Worm (Caenorhabditis elegans) whole organism, late embryonic: ENCODE data around the gene nlp-25.
A peak's percentile ranks its signal among the peaks of the same experiment; 100 is the strongest.

ENCODE experiments used
- C08G9.2 ChIP-seq: sonication (generic microtip); optimal IDR thresholded peaks from 2 replicates; lab custom pipeline; 2016; ENCODE audit warnings: mild to moderate bottlenecking, missing genetic modification characterization, moderate library complexity, missing compliant biosample characterization
- F13H6.1 ChIP-seq: sonication (generic microtip); optimal IDR thresholded peaks from 2 replicates; lab custom pipeline; 2016; ENCODE audit warnings: missing genetic modification characterization, missing compliant biosample characterization
- Y22D7AL.16 ChIP-seq: sonication (generic microtip); optimal IDR thresholded peaks from 2 replicates; lab custom pipeline; 2016; ENCODE audit warnings: missing genetic modification characterization, missing compliant biosample characterization
- ceh-14 ChIP-seq: sonication (generic microtip); optimal IDR thresholded peaks from 2 replicates; lab custom pipeline; 2016; ENCODE audit warnings: missing genotype, missing genetic modification characterization, missing compliant biosample characterization
- ceh-2 ChIP-seq: sonication (generic microtip); optimal IDR thresholded peaks from 2 replicates; lab custom pipeline; 2016; ENCODE audit warnings: missing genotype, missing genetic modification characterization, missing compliant biosample characterization
- ceh-22 ChIP-seq: sonication (generic microtip); optimal IDR thresholded peaks from 2 replicates; lab custom pipeline; 2017; ENCODE audit warnings: missing biosample characterization, missing genetic modification characterization
- ceh-30 ChIP-seq: fragments of 150-350 bp; optimal IDR thresholded peaks from 2 replicates; lab custom pipeline; 2014; ENCODE audit warnings: missing biosample characterization, missing genetic modification characterization
- ceh-34 ChIP-seq: sonication (generic microtip); optimal IDR thresholded peaks from 2 replicates; lab custom pipeline; 2016; ENCODE audit warnings: mild to moderate bottlenecking, missing genetic modification characterization, missing compliant biosample characterization
- ceh-45 ChIP-seq: fragments of 200-800 bp; sonication (Bioruptor generic); IDR thresholded peaks from 2 replicates; pipeline ENCODE4 v1.3.6; 2022; ENCODE audit warnings: missing genetic modification reagents, missing genetic modification characterization, missing compliant biosample characterization
- ceh-48 ChIP-seq: sonication (generic microtip); optimal IDR thresholded peaks from 2 replicates; lab custom pipeline; 2016; ENCODE audit warnings: missing genetic modification characterization, inconsistent platforms, missing compliant biosample characterization
- ceh-9 ChIP-seq: sonication (generic microtip); optimal IDR thresholded peaks from 2 replicates; lab custom pipeline; 2016; ENCODE audit warnings: mild to moderate bottlenecking, missing genetic modification characterization, inconsistent platforms, missing compliant biosample characterization
- dmd-4 ChIP-seq: sonication (generic microtip); optimal IDR thresholded peaks from 2 replicates; lab custom pipeline; 2016; ENCODE audit warnings: borderline replicate concordance, missing genetic modification characterization, missing compliant biosample characterization
- dve-1 ChIP-seq: sonication (generic microtip); optimal IDR thresholded peaks from 2 replicates; lab custom pipeline; 2017; ENCODE audit warnings: antibody characterized with exemption, mild to moderate bottlenecking, missing genetic modification characterization, missing compliant biosample characterization
- elt-4 ChIP-seq: sonication (generic microtip); optimal IDR thresholded peaks from 2 replicates; lab custom pipeline; 2016; ENCODE audit warnings: missing genetic modification characterization, missing compliant biosample characterization
- ets-4 ChIP-seq: sonication (generic microtip); optimal IDR thresholded peaks from 2 replicates; lab custom pipeline; 2016; ENCODE audit warnings: missing genetic modification characterization, missing compliant biosample characterization
- eyg-1 ChIP-seq: sonication (generic microtip); optimal IDR thresholded peaks from 2 replicates; lab custom pipeline; 2016; ENCODE audit warnings: missing genotype, missing genetic modification characterization, missing compliant biosample characterization
- fkh-10 ChIP-seq: fragments of 150-350 bp; optimal IDR thresholded peaks from 2 replicates; lab custom pipeline; 2014; ENCODE audit warnings: missing biosample characterization, missing genetic modification reagents, missing genetic modification characterization
- fkh-6 ChIP-seq: sonication (generic microtip); optimal IDR thresholded peaks from 2 replicates; lab custom pipeline; 2016; ENCODE audit warnings: missing genetic modification characterization, missing compliant biosample characterization
- gmeb-2 ChIP-seq: sonication (generic microtip); optimal IDR thresholded peaks from 2 replicates; lab custom pipeline; 2016; ENCODE audit warnings: missing genetic modification characterization, inconsistent platforms, missing compliant biosample characterization
- hlh-13 ChIP-seq: fragments of 200-800 bp; sonication (Bioruptor generic); optimal IDR thresholded peaks from 2 replicates; lab custom pipeline; 2018; ENCODE audit warnings: mild to moderate bottlenecking, missing genetic modification characterization, missing compliant biosample characterization
- hlh-15 ChIP-seq: sonication (generic microtip); optimal IDR thresholded peaks from 2 replicates; lab custom pipeline; 2016; ENCODE audit warnings: missing genetic modification characterization, missing compliant biosample characterization
- hlh-30 ChIP-seq: sonication (generic microtip); optimal IDR thresholded peaks from 2 replicates; lab custom pipeline; 2017; ENCODE audit warnings: antibody characterized with exemption, missing genetic modification characterization, missing compliant biosample characterization; ENCODE audit not compliant: insufficient read depth
- hlh-6 ChIP-seq: sonication (generic microtip); optimal IDR thresholded peaks from 2 replicates; lab custom pipeline; 2016; ENCODE audit warnings: missing genotype, missing genetic modification characterization, missing compliant biosample characterization
- lim-6 ChIP-seq: sonication (generic microtip); optimal IDR thresholded peaks from 2 replicates; lab custom pipeline; 2016; ENCODE audit warnings: missing genetic modification characterization, missing compliant biosample characterization
- mec-3 ChIP-seq: sonication (generic microtip); optimal IDR thresholded peaks from 2 replicates; lab custom pipeline; 2016; ENCODE audit warnings: borderline replicate concordance, missing genetic modification characterization, missing compliant biosample characterization
- nfya-1 ChIP-seq: sonication (generic microtip); optimal IDR thresholded peaks from 2 replicates; lab custom pipeline; 2017; ENCODE audit warnings: missing genetic modification characterization, mild to moderate bottlenecking, missing compliant biosample characterization, antibody characterized with exemption, moderate library complexity
- nhr-11 ChIP-seq: fragments of 150-350 bp; optimal IDR thresholded peaks from 2 replicates; lab custom pipeline; 2014; ENCODE audit warnings: missing biosample characterization, missing genetic modification characterization
- nhr-232 ChIP-seq: sonication (generic microtip); optimal IDR thresholded peaks from 2 replicates; lab custom pipeline; 2016; ENCODE audit warnings: missing genetic modification characterization, missing compliant biosample characterization
- npax-4 ChIP-seq: sonication (generic microtip); optimal IDR thresholded peaks from 2 replicates; lab custom pipeline; 2016; ENCODE audit warnings: missing genetic modification characterization, missing compliant biosample characterization
- odd-2 ChIP-seq: sonication (generic microtip); optimal IDR thresholded peaks from 2 replicates; lab custom pipeline; 2017; ENCODE audit warnings: antibody characterized with exemption, mild to moderate bottlenecking, missing genetic modification characterization, missing compliant biosample characterization
- pat-9 ChIP-seq: fragments of 200-800 bp; sonication (Bioruptor generic); optimal IDR thresholded peaks from 2 replicates; lab custom pipeline; 2018; ENCODE audit warnings: mild to moderate bottlenecking, missing genetic modification characterization, moderate library complexity, missing compliant biosample characterization
- pha-2 ChIP-seq: sonication (generic microtip); optimal IDR thresholded peaks from 2 replicates; lab custom pipeline; 2017; ENCODE audit warnings: mild to moderate bottlenecking, missing genetic modification characterization, missing compliant biosample characterization
- pha-4 ChIP-seq: fragments of 150-350 bp; optimal IDR thresholded peaks from 2 replicates; lab custom pipeline; 2018; ENCODE audit warnings: missing biosample characterization, missing genetic modification reagents, missing genetic modification characterization
- pqm-1 ChIP-seq: sonication (generic microtip); optimal IDR thresholded peaks from 2 replicates; lab custom pipeline; 2016; ENCODE audit warnings: missing genetic modification characterization, missing compliant biosample characterization
- ref-2 ChIP-seq: sonication (generic microtip); optimal IDR thresholded peaks from 2 replicates; lab custom pipeline; 2016; ENCODE audit warnings: missing genetic modification characterization, missing compliant biosample characterization
- sox-2 ChIP-seq: fragments of 200-800 bp; sonication (Bioruptor generic); IDR thresholded peaks from 2 replicates; pipeline ENCODE4 v1.3.6; 2022; ENCODE audit warnings: missing genetic modification reagents, missing genetic modification characterization, missing compliant biosample characterization
- sox-4 ChIP-seq: sonication (generic microtip); optimal IDR thresholded peaks from 2 replicates; lab custom pipeline; 2017; ENCODE audit warnings: mild to moderate bottlenecking, missing genetic modification characterization, inconsistent platforms, missing compliant biosample characterization
- tbx-2 ChIP-seq: sonication (generic microtip); optimal IDR thresholded peaks from 2 replicates; lab custom pipeline; 2016; ENCODE audit warnings: missing genetic modification characterization, missing compliant biosample characterization
- tbx-7 ChIP-seq: sonication (generic microtip); optimal IDR thresholded peaks from 2 replicates; lab custom pipeline; 2016; ENCODE audit warnings: missing genotype, missing genetic modification characterization, missing compliant biosample characterization
- ttx-3 ChIP-seq: sonication (generic microtip); optimal IDR thresholded peaks from 2 replicates; lab custom pipeline; 2016; ENCODE audit warnings: missing genetic modification reagents, missing genetic modification characterization, missing compliant biosample characterization
- unc-3 ChIP-seq, 2 experiments: fragments of 200-800 bp in 1 of 2; sonication (Bioruptor generic) in 1 of 2; sonication (generic microtip) in 1 of 2; conservative IDR thresholded peaks in 1 of 2; optimal IDR thresholded peaks in 1 of 2; 2 replicates each; pipeline versions ENCODE4 v1.3.6 to Lab custom; 2016 to 2022; ENCODE audit warnings: missing compliant biosample characterization in 2 of 2, missing genetic modification characterization in 2 of 2, missing genetic modification reagents in 1 of 2
- unc-86 ChIP-seq: sonication (generic microtip); optimal IDR thresholded peaks from 2 replicates; lab custom pipeline; 2016; ENCODE audit warnings: missing genetic modification characterization, missing compliant biosample characterization
- ztf-16 ChIP-seq: sonication (generic microtip); optimal IDR thresholded peaks from 2 replicates; lab custom pipeline; 2017; ENCODE audit warnings: missing genetic modification characterization, missing compliant biosample characterization

nlp-25 gene

ce11 chrV:19635525-19636193, 29.7 kb downstream of the nlp-25 start:
- TF ChIP-seq ceh-48 (tag; lab: Kevin White, UChicago) = peak; percentile 86

- no peak for TF ChIP-seq npax-4
- TF ChIP-seq F13H6.1 (tag; lab: Kevin White, UChicago) = no peak
- TF ChIP-seq tbx-2 = no peak
- TF ChIP-seq pha-4 (tag; lab: Kevin White, UChicago) = no peak
- no peak for TF ChIP-seq ceh-22 (tag; lab: Kevin White, UChicago)
Observed at ce11 chrV:19636194-19636584, 30.2 kb downstream of the nlp-25 start.

ce11 chrV:19637890-19638289, 31.9 kb downstream of the nlp-25 start:
- TF ChIP-seq fkh-10 (GFP tag; lab: Kevin White, UChicago) = no peak
- TF ChIP-seq nhr-232 = no peak
- no peak for TF ChIP-seq pqm-1 (tag; lab: Kevin White, UChicago)
- no peak for TF ChIP-seq pat-9 (tag; lab: Kevin White, UChicago)
- TF ChIP-seq ceh-34 (tag; lab: Kevin White, UChicago) = no peak
- TF ChIP-seq ceh-22 (tag; lab: Kevin White, UChicago) = no peak
- no peak for TF ChIP-seq elt-4 (tag; lab: Kevin White, UChicago)
- no peak for TF ChIP-seq mec-3
- TF ChIP-seq ttx-3 = no peak
- no peak for TF ChIP-seq ref-2 (tag; lab: Kevin White, UChicago)
- TF ChIP-seq hlh-13 (GFP tag; lab: Kevin White, UChicago) = no peak
- no peak for TF ChIP-seq tbx-7 (tag; lab: Kevin White, UChicago)
- TF ChIP-seq nfya-1 = no peak
- TF ChIP-seq ztf-16 (tag; lab: Kevin White, UChicago) = no peak
- no peak for TF ChIP-seq dve-1 (tag; lab: Kevin White, UChicago)
- TF ChIP-seq pha-2 = no peak
- TF ChIP-seq, all 69 proteins: peak for 0

ce11 chrV:19640808-19641207, 34.8 kb downstream of the nlp-25 start, which contains the start of gene Y43F8C.6:
Gene Y43F8C.6 (minus strand): TSS chrV:19640908.
- TF ChIP-seq ceh-34 (tag; lab: Kevin White, UChicago) = no peak
- no peak for TF ChIP-seq sox-4 (tag; lab: Kevin White, UChicago)
- no peak for TF ChIP-seq hlh-30 (tag; lab: Kevin White, UChicago)
- TF ChIP-seq ceh-45 = no peak
- TF ChIP-seq lim-6 (tag; lab: Kevin White, UChicago) = no peak

ce11 chrV:19643015-19643414, 37.0 kb downstream of the nlp-25 start:
- TF ChIP-seq pha-4 (tag; lab: Kevin White, UChicago) (no peak), pat-9 (tag; lab: Kevin White, UChicago) (peak; percentile 99), ceh-9 (peak; percentile 94), fkh-6 (peak; percentile 96), ceh-14 (tag; lab: Kevin White, UChicago) (peak; percentile 97), ceh-22 (tag; lab: Kevin White, UChicago) (peak; percentile 89), odd-2 (peak; percentile 86), C08G9.2 (peak; percentile 91), hlh-6 (peak; percentile 99), sox-2 (peak; percentile 96), Y22D7AL.16 (tag; lab: Kevin White, UChicago) (peak; percentile 96), nfya-1 (peak; percentile 89), nhr-11 (tag; lab: Kevin White, UChicago) (no peak), ceh-2 (tag; lab: Kevin White, UChicago) (peak; percentile 96), unc-3 (GFP tag; conservative IDR thresholded peaks at IDR 0.05; lab: Robert Waterston, UW) (peak; percentile 90), unc-3 (tag; optimal IDR thresholded peaks at IDR 0.05; lab: Kevin White, UChicago) (peak; percentile 97), ceh-30 (peak; percentile 96), fkh-10 (GFP tag; lab: Kevin White, UChicago) (peak; percentile 82), mec-3 (peak; percentile 93), unc-86 (tag; lab: Kevin White, UChicago) (peak; percentile 98), ets-4 (tag; lab: Kevin White, UChicago) (peak; percentile 88), tbx-7 (tag; lab: Kevin White, UChicago) (peak; percentile 83), eyg-1 (tag; lab: Kevin White, UChicago) (peak; percentile 98), ceh-48 (tag; lab: Kevin White, UChicago) (peak; percentile 96), dmd-4 (tag; lab: Kevin White, UChicago) (peak; percentile 95), gmeb-2 (tag; lab: Kevin White, UChicago) (peak; percentile 95), hlh-15 (tag; lab: Kevin White, UChicago) (peak; percentile 94)
